Fruit fly (Drosophila melanogaster): ENCODE results near the gene AMPdeam.

- peak; percentile 58 for TF ChIP-seq CG34367 (tag; optimal IDR thresholded peaks at IDR 0.05)
- peak; percentile 73 for TF ChIP-seq Pif1A (GFP tag; optimal IDR thresholded peaks at IDR 0.05)
- TF ChIP-seq Snoo (tag; optimal IDR thresholded peaks at IDR 0.05) = peak; percentile 71
- peak; percentile 41; the same call in 1 of the 2 replicates for TF ChIP-seq rn (GFP tag; IDR thresholded peaks at IDR 0.05)
- TF ChIP-seq Ets98B (GFP tag; IDR thresholded peaks at IDR 0.05) = peak; percentile 77; the same call in 1 of the 2 replicates
- TF ChIP-seq CG9948 (tag; optimal IDR thresholded peaks at IDR 0.05) = peak; percentile 72
- peak; percentile 80 for TF ChIP-seq fd96Ca (GFP tag; IDR thresholded peaks at IDR 0.05)
- peak; percentile 58 for TF ChIP-seq CG10348 (GFP tag; IDR thresholded peaks at IDR 0.05)
- peak; percentile 77 for TF ChIP-seq CG32121 (GFP tag; IDR thresholded peaks at IDR 0.05)
- TF ChIP-seq CG13204 (GFP tag; optimal IDR thresholded peaks at IDR 0.05) = peak; percentile 31
Measured at dm6 chrX:13815526-13816173, 30.0 kb downstream of the AMPdeam start.

Data from whole organism, pupa.